Fruit fly (Drosophila melanogaster) whole organism, embryonic: ENCODE results near the gene TwdlK.
A peak's percentile ranks its signal among the peaks of the same experiment; 100 is the strongest.

Source experiments
- CG10147 ChIP-seq: fragments of 200-800 bp; sonication (Bioruptor generic); optimal IDR thresholded peaks from 2 replicates; lab custom pipeline; 2019; ENCODE audit warnings: missing biosample characterization, mild to moderate bottlenecking, missing genetic modification characterization, moderate library complexity
- CG10543 ChIP-seq: fragments of 200-800 bp; sonication (Bioruptor generic); optimal IDR thresholded peaks from 3 replicates; lab custom pipeline; 2017; ENCODE audit warnings: missing biosample characterization, mild to moderate bottlenecking, missing genetic modification characterization, moderate library complexity
- CG13296 ChIP-seq: fragments of 200-800 bp; sonication (Bioruptor generic); optimal IDR thresholded peaks from 3 replicates; lab custom pipeline; 2018; ENCODE audit warnings: missing biosample characterization, mild to moderate bottlenecking, missing genetic modification characterization
- CG17328 ChIP-seq: fragments of 200-800 bp; sonication (Bioruptor generic); IDR thresholded peaks from 2 replicates; pipeline ENCODE4 v1.3.6; 2022; ENCODE audit warnings: missing biosample characterization, missing genetic modification characterization
- CG17612 ChIP-seq: fragments of 200-800 bp; sonication (Bioruptor generic); IDR thresholded peaks from 2 replicates; pipeline ENCODE4 v1.3.6; 2022; ENCODE audit warnings: missing biosample characterization, missing genetic modification characterization
- CG2116 ChIP-seq: fragments of 200-800 bp; sonication (Bioruptor generic); optimal IDR thresholded peaks from 3 replicates; lab custom pipeline; 2018; ENCODE audit warnings: missing biosample characterization, mild to moderate bottlenecking, missing genetic modification characterization
- CG2120 ChIP-seq: fragments of 200-800 bp; sonication (Bioruptor generic); optimal IDR thresholded peaks from 3 replicates; lab custom pipeline; 2016; ENCODE audit warnings: missing biosample characterization, missing genetic modification characterization
- CG2202 ChIP-seq: fragments of 200-800 bp; sonication (Bioruptor generic); optimal IDR thresholded peaks from 2 replicates; lab custom pipeline; 2018; ENCODE audit warnings: missing biosample characterization, mild to moderate bottlenecking, missing genetic modification characterization
- CG2678 ChIP-seq: fragments of 200-800 bp; sonication (Bioruptor generic); optimal IDR thresholded peaks from 3 replicates; lab custom pipeline; 2019; ENCODE audit warnings: missing biosample characterization, mild to moderate bottlenecking, missing genetic modification characterization, moderate library complexity
- CG3163 ChIP-seq: fragments of 200-800 bp; sonication (Bioruptor generic); optimal IDR thresholded peaks from 3 replicates; lab custom pipeline; 2016; ENCODE audit warnings: missing biosample characterization, missing genetic modification characterization
- CG3281 ChIP-seq: fragments of 200-800 bp; sonication (Bioruptor generic); optimal IDR thresholded peaks from 3 replicates; lab custom pipeline; 2017; ENCODE audit warnings: missing biosample characterization, mild to moderate bottlenecking, missing genetic modification characterization
- CG4424 ChIP-seq: fragments of 200-800 bp; sonication (Bioruptor generic); optimal IDR thresholded peaks from 3 replicates; lab custom pipeline; 2016; ENCODE audit warnings: missing biosample characterization, missing genetic modification characterization
- CG6813 ChIP-seq: fragments of 200-800 bp; sonication (Bioruptor generic); optimal IDR thresholded peaks from 2 replicates; lab custom pipeline; 2017; ENCODE audit warnings: missing biosample characterization, missing genetic modification characterization, mild to moderate bottlenecking, moderate library complexity, missing genetic modification reagents
- CG7556 ChIP-seq: fragments of 200-800 bp; sonication (Bioruptor generic); optimal IDR thresholded peaks from 2 replicates; lab custom pipeline; 2017; ENCODE audit warnings: missing biosample characterization, mild to moderate bottlenecking, missing genetic modification characterization
- CG7839 ChIP-seq: fragments of 200-800 bp; sonication (Bioruptor generic); optimal IDR thresholded peaks from 3 replicates; lab custom pipeline; 2018; ENCODE audit warnings: missing biosample characterization, mild to moderate bottlenecking, missing genetic modification characterization, moderate library complexity
- CG9817 ChIP-seq: fragments of 200-800 bp; sonication (Bioruptor generic); optimal IDR thresholded peaks from 2 replicates; lab custom pipeline; 2018; ENCODE audit warnings: missing biosample characterization, mild to moderate bottlenecking, missing genetic modification characterization, moderate library complexity
- Deaf1 ChIP-seq: fragments of 200-800 bp; optimal IDR thresholded peaks from 3 replicates; lab custom pipeline; 2019; ENCODE audit warnings: missing biosample characterization, mild to moderate bottlenecking, missing genetic modification characterization, moderate library complexity
- Ets65A ChIP-seq: fragments of 200-800 bp; sonication (Bioruptor generic); peaks from one replicate; lab custom pipeline; 2016; ENCODE audit warnings: missing biosample characterization, missing genetic modification characterization
- Fer1 ChIP-seq: fragments of 200-800 bp; sonication (Bioruptor generic); optimal IDR thresholded peaks from 2 replicates; lab custom pipeline; 2017; ENCODE audit warnings: missing biosample characterization, mild to moderate bottlenecking, missing genetic modification characterization
- Fer3 ChIP-seq: fragments of 200-800 bp; sonication (Bioruptor generic); optimal IDR thresholded peaks from 2 replicates; lab custom pipeline; 2018; ENCODE audit warnings: missing biosample characterization, mild to moderate bottlenecking, missing genetic modification characterization, moderate library complexity
- HLH3B ChIP-seq: fragments of 200-800 bp; sonication (Bioruptor generic); IDR thresholded peaks from 2 replicates; pipeline ENCODE4 v1.3.6; 2022; ENCODE audit warnings: missing biosample characterization, missing genetic modification characterization
- Hmr ChIP-seq: fragments of 200-800 bp; sonication (Bioruptor generic); optimal IDR thresholded peaks from 3 replicates; lab custom pipeline; 2017; ENCODE audit warnings: mild to moderate bottlenecking, missing biosample characterization, missing genetic modification reagents, missing genetic modification characterization
- Med ChIP-seq: fragments of 200-800 bp; sonication (Bioruptor generic); peaks from one replicate; lab custom pipeline; 2016; ENCODE audit warnings: missing biosample characterization, missing genetic modification characterization, mild to moderate bottlenecking, inconsistent platforms, moderate library complexity
- Meics ChIP-seq: fragments of 200-800 bp; sonication (Bioruptor generic); optimal IDR thresholded peaks from 2 replicates; lab custom pipeline; 2017; ENCODE audit warnings: missing biosample characterization, mild to moderate bottlenecking, missing genetic modification characterization
- Ptx1 ChIP-seq: fragments of 200-800 bp; sonication (Bioruptor generic); IDR thresholded peaks from 2 replicates; pipeline ENCODE4 v1.3.6; 2022; ENCODE audit warnings: missing biosample characterization, missing genetic modification characterization
- Sox100B ChIP-seq: fragments of 200-800 bp; sonication (Bioruptor generic); optimal IDR thresholded peaks from 3 replicates; lab custom pipeline; 2018; ENCODE audit warnings: missing biosample characterization, mild to moderate bottlenecking, missing genetic modification characterization
- abd-A ChIP-seq: fragments of 200-800 bp; sonication (Bioruptor generic); optimal IDR thresholded peaks from 3 replicates; lab custom pipeline; 2019; ENCODE audit warnings: missing biosample characterization, mild to moderate bottlenecking, missing genetic modification characterization, moderate library complexity
- btn ChIP-seq: fragments of 200-800 bp; sonication (Bioruptor generic); optimal IDR thresholded peaks from 2 replicates; lab custom pipeline; 2016; ENCODE audit warnings: missing biosample characterization, missing genetic modification characterization
- caup ChIP-seq: fragments of 200-800 bp; sonication (Bioruptor generic); optimal IDR thresholded peaks from 3 replicates; lab custom pipeline; 2017; ENCODE audit warnings: missing biosample characterization, mild to moderate bottlenecking, missing genetic modification characterization, moderate library complexity; ENCODE audit not compliant: severe bottlenecking
- chinmo ChIP-seq: fragments of 200-800 bp; sonication (Bioruptor generic); IDR thresholded peaks from 4 replicates; pipeline ENCODE4 v1.3.6; 2022; ENCODE audit warnings: missing biosample characterization, missing genetic modification characterization; ENCODE audit not compliant: partially characterized antibody
- chm ChIP-seq: fragments of 200-800 bp; sonication (Bioruptor generic); IDR thresholded peaks from 2 replicates; pipeline ENCODE4 v1.3.6; 2022; ENCODE audit warnings: missing biosample characterization, missing genetic modification characterization
- cwo ChIP-seq: fragments of 200-800 bp; sonication (Bioruptor generic); optimal IDR thresholded peaks from 3 replicates; lab custom pipeline; 2017; ENCODE audit warnings: missing biosample characterization, missing genetic modification characterization, mild to moderate bottlenecking, moderate library complexity, missing genetic modification reagents
- dan ChIP-seq: fragments of 200-800 bp; sonication (Bioruptor generic); IDR thresholded peaks from 2 replicates; pipeline ENCODE4 v1.3.6; 2022; ENCODE audit warnings: missing biosample characterization, missing genetic modification characterization
- gem ChIP-seq: fragments of 200-800 bp; sonication (Bioruptor generic); optimal IDR thresholded peaks from 2 replicates; lab custom pipeline; 2019; ENCODE audit warnings: missing biosample characterization, mild to moderate bottlenecking, missing genetic modification characterization, moderate library complexity
- grau ChIP-seq: fragments of 200-800 bp; optimal IDR thresholded peaks from 3 replicates; lab custom pipeline; 2019; ENCODE audit warnings: missing biosample characterization, mild to moderate bottlenecking, missing genetic modification characterization, moderate library complexity
- gro ChIP-seq: fragments of 200-800 bp; sonication (Bioruptor generic); optimal IDR thresholded peaks from 2 replicates; lab custom pipeline; 2016; ENCODE audit warnings: missing biosample characterization, missing genetic modification characterization
- gt ChIP-seq: fragments of 200-800 bp; sonication (Bioruptor generic); IDR thresholded peaks from 2 replicates; pipeline ENCODE4 v1.3.6; 2022; ENCODE audit warnings: missing biosample characterization, missing genetic modification characterization
- ind ChIP-seq: fragments of 200-800 bp; sonication (Bioruptor generic); optimal IDR thresholded peaks from 3 replicates; lab custom pipeline; 2016; ENCODE audit warnings: missing biosample characterization, missing genetic modification characterization
- knrl ChIP-seq: fragments of 200-800 bp; sonication (Bioruptor generic); IDR thresholded peaks from 3 replicates; pipeline ENCODE4 v1.3.6; 2022; ENCODE audit warnings: missing biosample characterization, missing genetic modification characterization; ENCODE audit not compliant: partially characterized antibody
- lab ChIP-seq: fragments of 200-800 bp; sonication (Bioruptor generic); optimal IDR thresholded peaks from 3 replicates; lab custom pipeline; 2017; ENCODE audit warnings: missing biosample characterization, missing genetic modification characterization, mild to moderate bottlenecking, moderate library complexity, missing genetic modification reagents
- mirr ChIP-seq: fragments of 200-800 bp; sonication (Bioruptor generic); optimal IDR thresholded peaks from 3 replicates; lab custom pipeline; 2018; ENCODE audit warnings: missing biosample characterization, mild to moderate bottlenecking, missing genetic modification characterization
- nmo ChIP-seq: fragments of 200-800 bp; sonication (Bioruptor generic); optimal IDR thresholded peaks from 2 replicates; lab custom pipeline; 2018; ENCODE audit warnings: missing biosample characterization, mild to moderate bottlenecking, missing genetic modification characterization, moderate library complexity
- row ChIP-seq: fragments of 200-800 bp; sonication (Bioruptor generic); IDR thresholded peaks from 3 replicates; pipeline ENCODE4 v1.3.6; 2022; ENCODE audit warnings: missing biosample characterization, missing genetic modification characterization
- scrt ChIP-seq: fragments of 200-800 bp; sonication (Bioruptor generic); optimal IDR thresholded peaks from 2 replicates; lab custom pipeline; 2018; ENCODE audit warnings: missing biosample characterization, mild to moderate bottlenecking, missing genetic modification characterization, moderate library complexity
- tna ChIP-seq: fragments of 200-800 bp; sonication (Bioruptor generic); IDR thresholded peaks from 2 replicates; pipeline ENCODE4 v1.3.6; 2022; ENCODE audit warnings: missing biosample characterization, missing genetic modification characterization; ENCODE audit not compliant: partially characterized antibody
- trh ChIP-seq: fragments of 200-800 bp; sonication (Bioruptor generic); optimal IDR thresholded peaks from 2 replicates; lab custom pipeline; 2016; ENCODE audit warnings: missing biosample characterization, missing genetic modification characterization
- wor ChIP-seq: fragments of 200-800 bp; sonication (Bioruptor generic); IDR thresholded peaks from 2 replicates; pipeline ENCODE4 v1.3.6; 2022; ENCODE audit warnings: missing biosample characterization, missing genetic modification characterization
- z ChIP-seq: fragments of 200-800 bp; sonication (Bioruptor generic); IDR thresholded peaks from 3 replicates; pipeline ENCODE4 v1.3.6; 2022; ENCODE audit warnings: missing biosample characterization, missing genetic modification characterization

TwdlK gene

DNA sequence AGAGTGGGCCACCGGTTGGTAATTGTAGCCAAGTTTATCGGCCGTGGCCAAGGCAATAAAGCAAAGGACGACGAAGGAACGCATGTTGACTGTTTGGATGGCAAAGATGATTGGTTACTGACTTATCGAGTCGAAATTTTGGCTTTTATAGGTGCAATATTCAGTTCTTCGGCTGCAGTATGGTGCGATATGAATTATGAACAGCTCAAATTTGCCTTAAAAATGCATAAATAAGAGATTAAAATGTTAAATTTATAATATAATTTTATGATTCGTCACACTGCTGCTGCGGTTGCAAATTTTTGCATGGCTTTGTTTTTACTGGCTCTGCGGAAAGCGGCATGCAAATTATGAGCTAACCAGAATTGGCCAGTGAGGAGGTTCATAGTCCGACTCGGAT, at the start of gene TwdlK:
Gene TwdlK (minus strand): TSS at position 101 of the 400 bp plus-strand sequence.
- TF ChIP-seq gro (GFP tag; lab: Kevin White, UChicago) (no peak), CG2202 (tag; lab: Kevin White, UChicago) (no peak), trh (GFP tag; lab: Kevin White, UChicago) (no peak), CG4424 (GFP tag; lab: Kevin White, UChicago) (no peak), CG17328 (no peak), CG2116 (GFP tag; lab: Kevin White, UChicago) (no peak), CG3163 (GFP tag; lab: Kevin White, UChicago) (no peak), tna (no peak), chm (GFP tag; lab: Robert Waterston, UW) (no peak), CG17612 (GFP tag; lab: Robert Waterston, UW) (no peak)

DNA sequence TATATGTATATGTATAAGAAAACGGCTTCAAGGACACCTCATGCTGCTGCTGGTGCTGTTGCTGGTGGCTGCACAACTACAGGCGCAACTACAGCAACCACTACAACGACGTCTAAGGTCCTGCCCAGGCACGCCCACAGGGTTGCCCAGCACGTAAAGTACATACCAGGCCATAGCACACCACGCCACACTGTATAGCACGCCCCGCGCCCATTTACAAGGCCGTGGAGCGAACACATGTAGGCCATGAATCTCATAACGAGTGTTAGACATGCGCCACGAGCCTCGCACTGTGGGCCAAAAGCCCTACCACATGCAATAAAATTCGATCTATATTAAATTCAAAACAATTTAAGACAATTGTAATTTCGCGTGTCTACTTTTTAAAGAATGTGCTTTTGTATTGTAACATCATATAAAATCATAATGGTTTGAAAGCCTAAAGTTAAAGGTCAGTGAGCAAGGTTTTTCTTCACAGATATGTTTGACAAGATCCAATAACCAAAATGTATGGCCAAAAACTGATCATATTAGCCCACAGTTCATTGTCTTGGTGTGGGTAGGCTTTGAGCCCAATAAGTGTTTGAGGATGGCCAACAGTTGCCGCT, 43.1 kb upstream of the TwdlK start:
- TF ChIP-seq Hmr (peak; percentile 53), CG7556 (peak; percentile 55), CG6813 (GFP tag; lab: Kevin White, UChicago) (no peak), caup (GFP tag; lab: Kevin White, UChicago) (peak; percentile 11), abd-A (tag; lab: Kevin White, UChicago) (peak; percentile 63), z (GFP tag; lab: Robert Waterston, UW) (no peak), cwo (GFP tag; lab: Kevin White, UChicago) (peak; percentile 40), grau (peak; percentile 33), Meics (GFP tag; lab: Kevin White, UChicago) (peak; percentile 59), gt (no peak), Sox100B (peak; percentile 13), knrl (GFP tag; lab: Robert Waterston, UW) (no peak), scrt (peak; percentile 24), CG7839 (tag; lab: Kevin White, UChicago) (peak; percentile 39), Ets65A (GFP tag; lab: Kevin White, UChicago) (peak; percentile 59), HLH3B (no peak), CG10543 (GFP tag; lab: Kevin White, UChicago) (peak; percentile 14), CG2120 (GFP tag; lab: Kevin White, UChicago) (peak; percentile 29), CG9817 (tag; lab: Kevin White, UChicago) (peak; percentile 6), row (GFP tag; lab: Robert Waterston, UW) (0 out of 3 replicates have a peak, but pooled peaks have one; percentile 30), nmo (GFP tag; lab: Kevin White, UChicago) (peak; percentile 16), ind (GFP tag; lab: Kevin White, UChicago) (no peak), Deaf1 (tag; lab: Kevin White, UChicago) (peak; percentile 6), chinmo (GFP tag; lab: Robert Waterston, UW) (no peak), Fer1 (GFP tag; lab: Kevin White, UChicago) (peak; percentile 63), Fer3 (tag; lab: Kevin White, UChicago) (peak; percentile 13), CG13296 (GFP tag; lab: Kevin White, UChicago) (peak; percentile 18), btn (no peak), CG10147 (peak; percentile 27), Ptx1 (GFP tag; lab: Robert Waterston, UW) (peak; percentile 13; the same call in 1 of the 2 replicates), wor (GFP tag; lab: Robert Waterston, UW) (no peak), CG2678 (tag; lab: Kevin White, UChicago) (peak; percentile 66), Med (peak; percentile 80), CG3281 (GFP tag; lab: Kevin White, UChicago) (peak; percentile 53), gro (GFP tag; lab: Kevin White, UChicago) (peak; percentile 3), dan (GFP tag; lab: Robert Waterston, UW) (no peak), lab (GFP tag; lab: Kevin White, UChicago) (peak; percentile 60), gem (tag; lab: Kevin White, UChicago) (peak; percentile 41), mirr (GFP tag; lab: Kevin White, UChicago) (peak; percentile 37)
